Comparison of ENCODE assay signal across 1 fruit fly cellular context in the genomic region with DNA sequence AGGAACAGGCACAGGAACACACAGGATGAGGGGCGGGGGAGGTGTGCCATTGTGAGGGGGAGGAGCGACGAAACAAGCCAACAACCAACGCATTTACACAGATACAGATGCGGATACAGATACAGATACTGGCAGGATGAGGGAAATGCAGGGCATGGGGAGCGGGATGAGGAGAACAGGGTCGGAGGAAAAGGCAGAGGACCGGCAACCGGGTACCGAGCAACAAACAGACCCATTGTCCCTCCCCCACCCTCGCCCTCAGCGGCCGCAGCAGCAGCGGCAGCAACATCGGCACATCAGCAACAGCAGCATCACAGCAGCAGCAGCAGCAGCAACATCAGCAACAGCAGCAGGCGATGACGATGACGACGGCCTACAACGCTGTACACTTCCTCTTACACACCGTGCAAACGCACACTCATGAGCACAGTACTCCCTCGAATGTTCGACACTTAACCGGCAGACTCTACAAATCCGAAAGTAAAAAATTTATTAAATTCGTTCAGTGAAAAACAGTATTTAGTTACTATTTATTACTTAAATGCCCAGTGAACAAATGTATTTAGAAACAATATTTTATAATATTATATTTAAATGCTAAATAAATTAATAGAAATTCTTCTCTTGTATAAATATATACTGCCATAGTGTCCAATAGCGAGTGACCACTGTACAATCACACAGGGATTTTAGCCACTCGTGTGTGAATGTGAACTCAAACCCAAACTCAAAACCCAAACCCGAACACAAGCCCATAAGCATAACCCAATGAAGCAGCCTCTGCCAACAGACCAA.
TF ChIP-seq lines count a peak whose summit lies in the region.

No protein-coding gene starts in this region.

TF ChIP-seq in whole organism, embryonic, 481 proteins besides CTCF, POLR2A, EP300 and RAD21 (continued from another document and continues in another):
- TF ChIP-seq Hr3 (GFP tag; optimal IDR thresholded peaks at IDR 0.05; lab: Kevin White, UChicago) (peak; percentile 88), CG7556 (GFP tag; optimal IDR thresholded peaks at IDR 0.05; lab: Kevin White, UChicago) (peak; percentile 95), CG18476 (GFP tag; optimal IDR thresholded peaks at IDR 0.05; lab: Kevin White, UChicago) (peak; percentile 65), Atf-2 (GFP tag; optimal IDR thresholded peaks at IDR 0.05; lab: Kevin White, UChicago) (no peak), wek (GFP tag; optimal IDR thresholded peaks at IDR 0.05; lab: Kevin White, UChicago) (no peak), CG30020 (tag; optimal IDR thresholded peaks at IDR 0.05; lab: Kevin White, UChicago) (peak; percentile 64), CG15011 (GFP tag; optimal IDR thresholded peaks at IDR 0.05; lab: Kevin White, UChicago) (peak; percentile 73), CG5245 (GFP tag; optimal IDR thresholded peaks at IDR 0.05; lab: Kevin White, UChicago) (peak; percentile 57), CG12299 (tag; optimal IDR thresholded peaks at IDR 0.05; lab: Kevin White, UChicago) (peak; percentile 81), NK7.1 (GFP tag; optimal IDR thresholded peaks at IDR 0.05; lab: Kevin White, UChicago) (no peak), onecut (GFP tag; IDR thresholded peaks at IDR 0.05; lab: Robert Waterston, UW) (peak; percentile 76), chn (GFP tag; optimal IDR thresholded peaks at IDR 0.05; lab: Kevin White, UChicago) (no peak), chinmo (GFP tag; IDR thresholded peaks at IDR 0.05; lab: Robert Waterston, UW; ENCODE audit: partially characterized antibody) (peak; percentile 64; the same call in 2 of the 4 replicates), CG15073 (GFP tag; optimal IDR thresholded peaks at IDR 0.05; lab: Kevin White, UChicago) (peak; percentile 51), sens (GFP tag; lab: Kevin White, UChicago) (peak; percentile 74), CG33557 (GFP tag; optimal IDR thresholded peaks at IDR 0.05; lab: Kevin White, UChicago) (peak; percentile 90), CG17359 (tag; optimal IDR thresholded peaks at IDR 0.05; lab: Kevin White, UChicago) (peak; percentile 88), caup (GFP tag; optimal IDR thresholded peaks at IDR 0.05; lab: Kevin White, UChicago; ENCODE audit: severe bottlenecking) (peak; percentile 80), HLH3B (GFP tag; IDR thresholded peaks at IDR 0.05; lab: Robert Waterston, UW) (peak; percentile 88), nom (GFP tag; optimal IDR thresholded peaks at IDR 0.05; lab: Kevin White, UChicago) (peak; percentile 80), Ravus (GFP tag; IDR thresholded peaks at IDR 0.05; lab: Robert Waterston, UW) (peak; percentile 41), stwl (tag; optimal IDR thresholded peaks at IDR 0.05; lab: Kevin White, UChicago) (peak; percentile 43), CG17912 (GFP tag; optimal IDR thresholded peaks at IDR 0.05; lab: Kevin White, UChicago) (peak; percentile 0), CG8478 (optimal IDR thresholded peaks at IDR 0.05; lab: Kevin White, UChicago) (peak; percentile 56), inv (GFP tag; IDR thresholded peaks at IDR 0.05; lab: Robert Waterston, UW; ENCODE audit: partially characterized antibody) (no peak), gsb (GFP tag; IDR thresholded peaks at IDR 0.05; lab: Robert Waterston, UW) (peak; percentile 56), Oaz (GFP tag; IDR thresholded peaks at IDR 0.05; lab: Robert Waterston, UW) (peak; percentile 40), Six4 (GFP tag; optimal IDR thresholded peaks at IDR 0.05; lab: Kevin White, UChicago) (peak; percentile 80), CG13775 (GFP tag; optimal IDR thresholded peaks at IDR 0.05; lab: Kevin White, UChicago) (peak; percentile 81), row (GFP tag; IDR thresholded peaks at IDR 0.05; lab: Robert Waterston, UW) (peak; percentile 94), ems (GFP tag; optimal IDR thresholded peaks at IDR 0.05; lab: Kevin White, UChicago) (peak; percentile 27), Sin3A (optimal IDR thresholded peaks at IDR 0.05; lab: Kevin White, UChicago) (no peak), tup (GFP tag; optimal IDR thresholded peaks at IDR 0.05; lab: Kevin White, UChicago) (peak; percentile 61), CG13296 (GFP tag; optimal IDR thresholded peaks at IDR 0.05; lab: Kevin White, UChicago) (peak; percentile 87), Dll (GFP tag; IDR thresholded peaks at IDR 0.05; lab: Robert Waterston, UW; ENCODE audit: partially characterized antibody) (no peak), nmo (GFP tag; optimal IDR thresholded peaks at IDR 0.05; lab: Kevin White, UChicago) (peak; percentile 94), sisA (GFP tag; IDR thresholded peaks at IDR 0.05; lab: Robert Waterston, UW) (peak; percentile 89), CG4617 (GFP tag; optimal IDR thresholded peaks at IDR 0.05; lab: Kevin White, UChicago; ENCODE audit: borderline replicate concordance) (peak; percentile 12), br (optimal IDR thresholded peaks at IDR 0.05; lab: Kevin White, UChicago) (no peak), CG12155 (GFP tag; optimal IDR thresholded peaks at IDR 0.05; lab: Kevin White, UChicago) (peak; percentile 68), CG15696 (tag; optimal IDR thresholded peaks at IDR 0.05; lab: Kevin White, UChicago) (peak; percentile 97), Adf1 (GFP tag; IDR thresholded peaks at IDR 0.05; lab: Robert Waterston, UW) (peak; percentile 76), ftz-f1 (GFP tag; optimal IDR thresholded peaks at IDR 0.05; lab: Kevin White, UChicago) (no peak), fd96Cb (tag; optimal IDR thresholded peaks at IDR 0.05; lab: Kevin White, UChicago) (peak; percentile 89), Elba2 (GFP tag; optimal IDR thresholded peaks at IDR 0.05; lab: Kevin White, UChicago) (peak; percentile 61), cad (GFP tag; optimal IDR thresholded peaks at IDR 0.05; lab: Kevin White, UChicago) (no peak), Atf3 (GFP tag; optimal IDR thresholded peaks at IDR 0.05; lab: Kevin White, UChicago) (no peak), CG11093 (GFP tag; IDR thresholded peaks at IDR 0.05; lab: Robert Waterston, UW) (peak; percentile 86), CG33213 (GFP tag; optimal IDR thresholded peaks at IDR 0.05; lab: Kevin White, UChicago) (no peak), CG9215 (GFP tag; IDR thresholded peaks at IDR 0.05; lab: Robert Waterston, UW) (peak; percentile 87), lmd (GFP tag; IDR thresholded peaks at IDR 0.05; lab: Robert Waterston, UW) (peak; percentile 89), Oli (tag; optimal IDR thresholded peaks at IDR 0.05; lab: Kevin White, UChicago) (peak; percentile 89), CG9817 (tag; optimal IDR thresholded peaks at IDR 0.05; lab: Kevin White, UChicago) (peak; percentile 75), tx (GFP tag; optimal IDR thresholded peaks at IDR 0.05; lab: Kevin White, UChicago) (no peak), ash1 (GFP tag; optimal IDR thresholded peaks at IDR 0.05; lab: Kevin White, UChicago) (no peak), ato (GFP tag; IDR thresholded peaks at IDR 0.05; lab: Robert Waterston, UW; ENCODE audit: partially characterized antibody) (0 out of 2 replicates have a peak, but pooled peaks have one; percentile 21), fru (optimal IDR thresholded peaks at IDR 0.05; lab: Kevin White, UChicago) (no peak), dimm (GFP tag; IDR thresholded peaks at IDR 0.05; lab: Robert Waterston, UW) (peak; percentile 51; the same call in 1 of the 2 replicates), toy (GFP tag; IDR thresholded peaks at IDR 0.05; lab: Robert Waterston, UW) (no peak), kah (GFP tag; optimal IDR thresholded peaks at IDR 0.05; lab: Kevin White, UChicago) (peak; percentile 74), Mad (GFP tag; optimal IDR thresholded peaks at IDR 0.05; lab: Kevin White, UChicago) (no peak), Max (GFP tag; optimal IDR thresholded peaks at IDR 0.05; lab: Kevin White, UChicago) (peak; percentile 32), lola (GFP tag; optimal IDR thresholded peaks at IDR 0.05; lab: Kevin White, UChicago) (peak in 1 of 3 experiments; percentile 93), CG10462 (GFP tag; optimal IDR thresholded peaks at IDR 0.05; lab: Kevin White, UChicago) (peak; percentile 65), fd102C (GFP tag; optimal IDR thresholded peaks at IDR 0.05; lab: Kevin White, UChicago) (peak; percentile 56), CG15479 (GFP tag; optimal IDR thresholded peaks at IDR 0.05; lab: Kevin White, UChicago) (peak; percentile 36), Awh (GFP tag; IDR thresholded peaks at IDR 0.05; lab: Robert Waterston, UW) (peak; percentile 79), CG13624 (GFP tag; optimal IDR thresholded peaks at IDR 0.05; lab: Kevin White, UChicago) (no peak), vfl (GFP tag; optimal IDR thresholded peaks at IDR 0.05; lab: Kevin White, UChicago) (no peak), klu (GFP tag; IDR thresholded peaks at IDR 0.05; lab: Robert Waterston, UW) (peak; percentile 78), CoRest (tag; optimal IDR thresholded peaks at IDR 0.05; lab: Kevin White, UChicago) (peak; percentile 93), danr (GFP tag; IDR thresholded peaks at IDR 0.05; lab: Robert Waterston, UW) (peak; percentile 79), sc (optimal IDR thresholded peaks at IDR 0.05; lab: Kevin White, UChicago) (no peak), sc (GFP tag; optimal IDR thresholded peaks at IDR 0.05; lab: Kevin White, UChicago) (peak; percentile 81), CG3163 (GFP tag; optimal IDR thresholded peaks at IDR 0.05; lab: Kevin White, UChicago) (no peak), Dad (GFP tag; optimal IDR thresholded peaks at IDR 0.05; lab: Kevin White, UChicago) (peak; percentile 23), CG8290 (GFP tag; optimal IDR thresholded peaks at IDR 0.05; lab: Kevin White, UChicago) (peak; percentile 59), CG8290 (tag; optimal IDR thresholded peaks at IDR 0.05; lab: Kevin White, UChicago) (peak; percentile 13 to 27), CG4854 (GFP tag; optimal IDR thresholded peaks at IDR 0.05; lab: Kevin White, UChicago) (no peak), HHEX (GFP tag; optimal IDR thresholded peaks at IDR 0.05; lab: Kevin White, UChicago) (peak; percentile 86), B-H1 (GFP tag; IDR thresholded peaks at IDR 0.05; lab: Robert Waterston, UW) (peak; percentile 79), zf30C (GFP tag; optimal IDR thresholded peaks at IDR 0.05; lab: Kevin White, UChicago) (no peak), BEAF-32 (GFP tag; optimal IDR thresholded peaks at IDR 0.05; lab: Kevin White, UChicago) (no peak), CG12942 (GFP tag; optimal IDR thresholded peaks at IDR 0.05; lab: Kevin White, UChicago) (peak; percentile 64), croc (GFP tag; conservative IDR thresholded peaks at IDR 0.05; lab: Robert Waterston, UW) (peak; percentile 93), Hey (tag; optimal IDR thresholded peaks at IDR 0.05; lab: Kevin White, UChicago) (peak; percentile 4), CG7271 (tag; optimal IDR thresholded peaks at IDR 0.05; lab: Kevin White, UChicago) (peak; percentile 63), Drgx (GFP tag; IDR thresholded peaks at IDR 0.05; lab: Robert Waterston, UW) (peak; percentile 91), dati (GFP tag; IDR thresholded peaks at IDR 0.05; lab: Robert Waterston, UW) (peak; percentile 56; the same call in 1 of the 2 replicates), Sox100B (GFP tag; optimal IDR thresholded peaks at IDR 0.05; lab: Kevin White, UChicago) (peak; percentile 90), CG6654 (GFP tag; optimal IDR thresholded peaks at IDR 0.05; lab: Kevin White, UChicago) (peak; percentile 68), Side (GFP tag; optimal IDR thresholded peaks at IDR 0.05; lab: Kevin White, UChicago) (no peak), cato (GFP tag; optimal IDR thresholded peaks at IDR 0.05; lab: Kevin White, UChicago; ENCODE audit: borderline replicate concordance) (peak; percentile 63), so (GFP tag; IDR thresholded peaks at IDR 0.05; lab: Robert Waterston, UW) (peak; percentile 89; the same call in 2 of the 3 replicates), zfh1 (GFP tag; IDR thresholded peaks at IDR 0.05; lab: Robert Waterston, UW) (peak; percentile 89), CG17829 (tag; optimal IDR thresholded peaks at IDR 0.05; lab: Kevin White, UChicago) (peak; percentile 95), CG31224 (GFP tag; IDR thresholded peaks at IDR 0.05; lab: Robert Waterston, UW) (peak; percentile 63), CG8281 (tag; optimal IDR thresholded peaks at IDR 0.05; lab: Kevin White, UChicago) (peak; percentile 71), CG17385 (GFP tag; optimal IDR thresholded peaks at IDR 0.05; lab: Kevin White, UChicago) (peak; percentile 81), CG17802 (tag; optimal IDR thresholded peaks at IDR 0.05; lab: Kevin White, UChicago) (peak; percentile 57), Rx (GFP tag; IDR thresholded peaks at IDR 0.05; lab: Robert Waterston, UW) (peak; percentile 54; the same call in 1 of the 2 replicates), ken (GFP tag; IDR thresholded peaks at IDR 0.05; lab: Robert Waterston, UW) (peak; percentile 86), lbe (GFP tag; optimal IDR thresholded peaks at IDR 0.05; lab: Kevin White, UChicago) (peak; percentile 77), lab (GFP tag; optimal IDR thresholded peaks at IDR 0.05; lab: Kevin White, UChicago) (peak; percentile 92), Hmx (GFP tag; optimal IDR thresholded peaks at IDR 0.05; lab: Kevin White, UChicago) (no peak), CG4707 (GFP tag; optimal IDR thresholded peaks at IDR 0.05; lab: Kevin White, UChicago) (peak; percentile 52), trem (tag; optimal IDR thresholded peaks at IDR 0.05; lab: Kevin White, UChicago) (peak; percentile 92), mam (GFP tag; optimal IDR thresholded peaks at IDR 0.05; lab: Kevin White, UChicago) (peak; percentile 35), sna (GFP tag; IDR thresholded peaks at IDR 0.05; lab: Robert Waterston, UW; ENCODE audit: partially characterized antibody) (no peak), Vsx1 (GFP tag; optimal IDR thresholded peaks at IDR 0.05; lab: Kevin White, UChicago) (peak; percentile 76), mld (GFP tag; IDR thresholded peaks at IDR 0.05; lab: Robert Waterston, UW; ENCODE audit: partially characterized antibody) (no peak; the same call in 2 of the 3 replicates), knrl (GFP tag; IDR thresholded peaks at IDR 0.05; lab: Robert Waterston, UW; ENCODE audit: partially characterized antibody) (no peak), CG34224 (GFP tag; IDR thresholded peaks at IDR 0.05; lab: Robert Waterston, UW; ENCODE audit: partially characterized antibody) (no peak), CG4282 (GFP tag; optimal IDR thresholded peaks at IDR 0.05; lab: Kevin White, UChicago) (no peak), Scr (GFP tag; IDR thresholded peaks at IDR 0.05; lab: Robert Waterston, UW; ENCODE audit: partially characterized antibody) (no peak), az2 (GFP tag; optimal IDR thresholded peaks at IDR 0.05; lab: Kevin White, UChicago) (peak; percentile 78), slbo (GFP tag; IDR thresholded peaks at IDR 0.05; lab: Robert Waterston, UW) (peak; percentile 86), ewg (GFP tag; optimal IDR thresholded peaks at IDR 0.05; lab: Kevin White, UChicago) (peak; percentile 76), tio (GFP tag; optimal IDR thresholded peaks at IDR 0.05; lab: Kevin White, UChicago) (peak; percentile 84), Nf-YA (GFP tag; IDR thresholded peaks at IDR 0.05; lab: Robert Waterston, UW) (peak; percentile 14; the same call in 1 of the 2 replicates)
